Worm (Caenorhabditis elegans): ENCODE results near the gene fpn-1.2.

The fpn-1.2 gene

ce11 chrV:1464543-1465040 is at the start of gene fpn-1.2, which contains the start of gene pqn-54:
fpn-1.2 (minus strand) TSS chrV:1464699.
pqn-54 (plus strand) TSS chrV:1464990.
- no peak for TF ChIP-seq lag-1 (GFP tag; IDR thresholded peaks at IDR 0.05)
- TF ChIP-seq dpff-1 (tag; optimal IDR thresholded peaks at IDR 0.05) = no peak
- TF ChIP-seq atf-7 (tag; optimal IDR thresholded peaks at IDR 0.05) = peak; percentile 9
- TF ChIP-seq nhr-80 (tag; optimal IDR thresholded peaks at IDR 0.05) = peak; percentile 87
- TF ChIP-seq rpc-1 (optimal IDR thresholded peaks at IDR 0.05) = no peak
- no peak for TF ChIP-seq rpc-1 (tag; optimal IDR thresholded peaks at IDR 0.05)

ce11 chrV:1511537-1511936 is 47.0 kb upstream of the fpn-1.2 start, which contains the start of gene nhr-260:
nhr-260 (minus strand) TSS chrV:1511637.
- TF ChIP-seq F22D6.2 (tag; optimal IDR thresholded peaks at IDR 0.05) (no peak), nfyb-1 (GFP tag; IDR thresholded peaks at IDR 0.05) (no peak), unc-130 (GFP tag; optimal IDR thresholded peaks at IDR 0.05) (no peak), ccch-3 (GFP tag; optimal IDR thresholded peaks at IDR 0.05) (no peak), hlh-26 (GFP tag; conservative IDR thresholded peaks at IDR 0.05) (no peak), dpl-1 (GFP tag; optimal IDR thresholded peaks at IDR 0.05) (no peak), dox-1 (GFP tag; IDR thresholded peaks at IDR 0.05) (no peak), F55B11.4 (tag; optimal IDR thresholded peaks at IDR 0.05; ENCODE audit: borderline replicate concordance, insufficient read depth) (no peak), ztf-22 (GFP tag; optimal IDR thresholded peaks at IDR 0.05) (no peak), ceh-91 (GFP tag; IDR thresholded peaks at IDR 0.05) (no peak), xnd-1 (tag; optimal IDR thresholded peaks at IDR 0.05) (no peak), F39B2.1 (GFP tag; IDR thresholded peaks at IDR 0.05) (no peak), nfya-2 (GFP tag; IDR thresholded peaks at IDR 0.05) (no peak)

ce11 chrV:1505995-1506394 is 41.5 kb upstream of the fpn-1.2 start, which contains the start of gene sru-28:
sru-28 (plus strand) TSS chrV:1506295.
- TF ChIP-seq cebp-1 (GFP tag; IDR thresholded peaks at IDR 0.05) (no peak), cebp-1 (tag; optimal IDR thresholded peaks at IDR 0.05) (no peak), ceh-79 (tag; optimal IDR thresholded peaks at IDR 0.05) (no peak), Y56A3A.18 (GFP tag; IDR thresholded peaks at IDR 0.05) (no peak), unc-130 (GFP tag; optimal IDR thresholded peaks at IDR 0.05) (no peak), ccch-3 (GFP tag; optimal IDR thresholded peaks at IDR 0.05) (no peak), zfh-2 (GFP tag; conservative IDR thresholded peaks at IDR 0.05) (no peak), T26A5.8 (tag; optimal IDR thresholded peaks at IDR 0.05) (no peak), lag-1 (GFP tag; IDR thresholded peaks at IDR 0.05) (no peak), ceh-40 (GFP tag; IDR thresholded peaks at IDR 0.05) (no peak), D2030.7 (GFP tag; IDR thresholded peaks at IDR 0.05) (no peak), Y53G8AR.9 (GFP tag; conservative IDR thresholded peaks at IDR 0.05) (no peak), ets-4 (GFP tag; optimal IDR thresholded peaks at IDR 0.05) (no peak), dpff-1 (tag; optimal IDR thresholded peaks at IDR 0.05) (no peak), him-1 (tag; optimal IDR thresholded peaks at IDR 0.05) (no peak), cebp-2 (GFP tag; IDR thresholded peaks at IDR 0.05) (no peak), lir-1 (GFP tag; conservative IDR thresholded peaks at IDR 0.05) (no peak), gei-17 (GFP tag; optimal IDR thresholded peaks at IDR 0.05) (no peak)

DNA sequence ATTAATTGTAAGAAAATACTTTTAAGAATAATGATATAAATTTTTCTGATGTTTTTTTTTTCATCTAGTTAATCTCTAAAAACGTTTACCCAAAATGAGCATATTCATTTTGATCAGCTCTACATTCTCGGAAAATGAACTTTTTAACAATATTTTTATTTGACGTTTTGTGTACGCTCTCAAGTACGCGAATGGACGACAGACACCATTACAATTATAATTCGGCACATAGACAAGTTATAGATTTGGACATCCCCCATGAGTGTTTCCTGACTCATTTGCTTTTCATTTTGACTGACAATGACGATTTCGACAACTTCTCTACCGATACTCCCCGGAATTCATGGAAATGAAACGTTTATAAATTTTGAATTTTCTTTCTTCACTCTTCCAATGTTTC is 34.6 kb upstream of the fpn-1.2 start, which contains the start of gene sru-27:
Gene sru-27, plus strand, starts transcription at position 301 of the 400 bp plus-strand sequence.
- TF ChIP-seq attf-3 (GFP tag; conservative IDR thresholded peaks at IDR 0.05) (no peak), snpc-4 (GFP tag; optimal IDR thresholded peaks at IDR 0.05) (no peak), snpc-4 (tag; optimal IDR thresholded peaks at IDR 0.05) (no peak), die-1 (tag; optimal IDR thresholded peaks at IDR 0.05) (no peak), bed-2 (GFP tag; IDR thresholded peaks at IDR 0.05) (no peak), Y79H2A.3 (GFP tag; conservative IDR thresholded peaks at IDR 0.05) (no peak), ceh-40 (GFP tag; IDR thresholded peaks at IDR 0.05) (no peak), sea-2 (GFP tag; IDR thresholded peaks at IDR 0.05) (no peak), F52B5.7 (tag; optimal IDR thresholded peaks at IDR 0.05) (no peak), sdz-38 (tag; optimal IDR thresholded peaks at IDR 0.05) (no peak), ekl-4 (GFP tag; IDR thresholded peaks at IDR 0.05) (no peak), let-526 (GFP tag; IDR thresholded peaks at IDR 0.05) (no peak), somi-1 (GFP tag; optimal IDR thresholded peaks at IDR 0.05) (no peak), hsf-1 (GFP tag; IDR thresholded peaks at IDR 0.05) (no peak), tlf-1 (GFP tag; optimal IDR thresholded peaks at IDR 0.05) (no peak), C17E4.6 (GFP tag; IDR thresholded peaks at IDR 0.05) (no peak)
